Worm (Caenorhabditis elegans) whole organism, L2 larva: Measurements from ENCODE around the gene lgc-48.
A peak's percentile ranks its signal among the peaks of the same experiment; 100 is the strongest.

Experiments used
- C34F6.9 ChIP-seq: fragments of 150-350 bp; optimal IDR thresholded peaks from 2 replicates; lab custom pipeline; 2014; ENCODE audit warnings: missing biosample characterization, missing genetic modification characterization
- F13H6.1 ChIP-seq: sonication (generic microtip); optimal IDR thresholded peaks from 2 replicates; lab custom pipeline; 2016; ENCODE audit warnings: missing genetic modification characterization, missing compliant biosample characterization
- R02D3.7 ChIP-seq: fragments of 150-350 bp; optimal IDR thresholded peaks from 2 replicates; lab custom pipeline; 2014; ENCODE audit warnings: missing biosample characterization, missing genetic modification characterization
- ZK546.5 ChIP-seq: sonication (generic microtip); optimal IDR thresholded peaks from 2 replicates; lab custom pipeline; 2017; ENCODE audit warnings: missing biosample characterization, missing genetic modification characterization
- alr-1 ChIP-seq: fragments of 150-350 bp; optimal IDR thresholded peaks from 2 replicates; lab custom pipeline; 2014; ENCODE audit warnings: missing biosample characterization, missing genetic modification characterization
- blmp-1 ChIP-seq: sonication (generic microtip); optimal IDR thresholded peaks from 2 replicates; lab custom pipeline; 2017; ENCODE audit warnings: missing genetic modification characterization, mild to moderate bottlenecking, missing compliant biosample characterization, antibody characterized with exemption, moderate library complexity; ENCODE audit not compliant: insufficient read depth
- ceh-16 ChIP-seq: fragments of 150-350 bp; optimal IDR thresholded peaks from 2 replicates; lab custom pipeline; 2014; ENCODE audit warnings: missing biosample characterization, missing genetic modification characterization
- ceh-82 ChIP-seq: fragments of 150-350 bp; optimal IDR thresholded peaks from 2 replicates; lab custom pipeline; 2014; ENCODE audit warnings: missing biosample characterization, missing genetic modification characterization
- crh-2 ChIP-seq: sonication (generic microtip); optimal IDR thresholded peaks from 2 replicates; lab custom pipeline; 2017; ENCODE audit warnings: missing biosample characterization, missing genetic modification characterization
- egl-27 ChIP-seq: sonication (generic microtip); optimal IDR thresholded peaks from 3 replicates; lab custom pipeline; 2017; ENCODE audit warnings: missing biosample characterization, missing genetic modification reagents, missing genetic modification characterization
- elt-1 ChIP-seq: fragments of 150-350 bp; optimal IDR thresholded peaks from 2 replicates; lab custom pipeline; 2014; ENCODE audit warnings: missing biosample characterization, missing genetic modification characterization
- elt-3 ChIP-seq: sonication (generic microtip); optimal IDR thresholded peaks from 2 replicates; lab custom pipeline; 2017; ENCODE audit warnings: missing biosample characterization, missing genetic modification characterization
- fos-1 ChIP-seq: fragments of 150-350 bp; optimal IDR thresholded peaks from 2 replicates; lab custom pipeline; 2014; ENCODE audit warnings: missing biosample characterization, missing genetic modification characterization
- gmeb-1 ChIP-seq: fragments of 150-350 bp; optimal IDR thresholded peaks from 2 replicates; lab custom pipeline; 2014; ENCODE audit warnings: missing biosample characterization, missing genetic modification characterization
- lin-11 ChIP-seq: fragments of 150-350 bp; sonication (generic microtip); optimal IDR thresholded peaks from 2 replicates; lab custom pipeline; 2014; ENCODE audit warnings: missing biosample characterization, missing genetic modification characterization, inconsistent platforms, mixed read lengths
- lin-13 ChIP-seq: fragments of 150-350 bp; optimal IDR thresholded peaks from 2 replicates; lab custom pipeline; 2014; ENCODE audit warnings: missing biosample characterization, missing genetic modification reagents, missing genetic modification characterization
- lin-39 ChIP-seq: fragments of 150-350 bp; optimal IDR thresholded peaks from 2 replicates; lab custom pipeline; 2014; ENCODE audit warnings: missing biosample characterization, missing genetic modification reagents, missing genetic modification characterization
- lsy-2 ChIP-seq, 2 experiments: fragments of 150-350 bp in 1 of 2; sonication (generic microtip) in 1 of 2; optimal IDR thresholded peaks; 2 replicates each; lab custom pipeline; 2014 to 2017; ENCODE audit warnings: missing biosample characterization in 2 of 2, missing genetic modification characterization in 2 of 2
- mab-5 ChIP-seq: fragments of 150-350 bp; optimal IDR thresholded peaks from 2 replicates; lab custom pipeline; 2014; ENCODE audit warnings: missing biosample characterization, missing genetic modification characterization
- mdl-1 ChIP-seq, 2 experiments: fragments of 150-350 bp in 1 of 2; sonication (generic microtip) in 1 of 2; optimal IDR thresholded peaks; 2 replicates each; lab custom pipeline; 2017; ENCODE audit warnings: missing biosample characterization in 2 of 2, missing genetic modification characterization in 2 of 2
- nhr-129 ChIP-seq: fragments of 150-350 bp; optimal IDR thresholded peaks from 2 replicates; lab custom pipeline; 2014; ENCODE audit warnings: missing biosample characterization, missing genetic modification characterization
- nhr-21 ChIP-seq: fragments of 150-350 bp; optimal IDR thresholded peaks from 2 replicates; lab custom pipeline; 2014; ENCODE audit warnings: missing biosample characterization, missing genetic modification characterization
- nhr-23 ChIP-seq: fragments of 150-350 bp; optimal IDR thresholded peaks from 2 replicates; lab custom pipeline; 2014; ENCODE audit warnings: missing biosample characterization, missing genetic modification reagents, missing genetic modification characterization
- nhr-237 ChIP-seq: fragments of 150-350 bp; optimal IDR thresholded peaks from 2 replicates; lab custom pipeline; 2014; ENCODE audit warnings: missing biosample characterization, missing genetic modification characterization
- nhr-77 ChIP-seq: fragments of 150-350 bp; optimal IDR thresholded peaks from 2 replicates; lab custom pipeline; 2014; ENCODE audit warnings: missing biosample characterization, missing genetic modification characterization
- peb-1 ChIP-seq: fragments of 150-350 bp; optimal IDR thresholded peaks from 2 replicates; lab custom pipeline; 2014; ENCODE audit warnings: missing biosample characterization, missing genetic modification characterization
- sem-4 ChIP-seq: fragments of 150-350 bp; optimal IDR thresholded peaks from 2 replicates; lab custom pipeline; 2014; ENCODE audit warnings: missing biosample characterization, missing genetic modification reagents, missing genetic modification characterization
- skn-1 ChIP-seq: sonication (generic microtip); optimal IDR thresholded peaks from 2 replicates; lab custom pipeline; 2017; ENCODE audit warnings: missing biosample characterization, missing genetic modification characterization
- sma-3 ChIP-seq: sonication (generic microtip); optimal IDR thresholded peaks from 2 replicates; lab custom pipeline; 2016; ENCODE audit warnings: missing genetic modification reagents, missing genetic modification characterization, missing compliant biosample characterization
- sma-9 ChIP-seq, 2 experiments: fragments of 150-350 bp in 1 of 2; sonication (generic microtip) in 1 of 2; optimal IDR thresholded peaks; 2 replicates each; lab custom pipeline; 2014 to 2016; ENCODE audit warnings: missing genetic modification characterization in 2 of 2, mild to moderate bottlenecking in 1 of 2, missing biosample characterization in 1 of 2, missing compliant biosample characterization in 1 of 2, missing genetic modification reagents in 1 of 2, moderate library complexity in 1 of 2
- snpc-4 ChIP-seq: fragments of 150-350 bp; optimal IDR thresholded peaks from 2 replicates; lab custom pipeline; 2014; ENCODE audit warnings: missing biosample characterization, missing genetic modification characterization
- unc-62 ChIP-seq: fragments of 150-350 bp; optimal IDR thresholded peaks from 2 replicates; lab custom pipeline; 2014; ENCODE audit warnings: missing biosample characterization, missing genetic modification reagents, missing genetic modification characterization
- ztf-1 ChIP-seq: fragments of 200-800 bp; sonication (Bioruptor generic); conservative IDR thresholded peaks from 2 replicates; pipeline ENCODE4 v1.3.6; 2022; ENCODE audit warnings: missing genetic modification characterization, missing compliant biosample characterization
- ztf-11 ChIP-seq: sonication (generic microtip); optimal IDR thresholded peaks from 2 replicates; lab custom pipeline; 2017; ENCODE audit warnings: missing biosample characterization, missing genetic modification characterization
- ztf-4 ChIP-seq: fragments of 150-350 bp; optimal IDR thresholded peaks from 2 replicates; lab custom pipeline; 2014; ENCODE audit warnings: missing biosample characterization, missing genetic modification characterization

The lgc-48 gene

ce11 chrV:13313045-13313623, 26.9 kb upstream of the lgc-48 start, which contains the start of gene C50B6.3:
Gene C50B6.3 (plus strand): TSS chrV:13313573.
- TF ChIP-seq ZK546.5 (tag; lab: Kevin White, UChicago) (no peak), ceh-16 (peak; percentile 65), gmeb-1 (tag; lab: Kevin White, UChicago) (peak; percentile 85), nhr-23 (tag; lab: Kevin White, UChicago) (no peak), lsy-2 (tag; optimal IDR thresholded peaks at IDR 0.05; lab: Kevin White, UChicago) (peak; percentile 80 to 92), mdl-1 (tag; optimal IDR thresholded peaks at IDR 0.05; lab: Kevin White, UChicago) (no peak), F13H6.1 (tag; lab: Kevin White, UChicago) (peak; percentile 80), R02D3.7 (tag; lab: Kevin White, UChicago) (peak; percentile 14), ztf-4 (tag; lab: Kevin White, UChicago) (peak; percentile 47), lin-11 (peak; percentile 55), snpc-4 (tag; lab: Kevin White, UChicago) (peak; percentile 77), C34F6.9 (peak; percentile 86), alr-1 (tag; lab: Kevin White, UChicago) (no peak), mab-5 (tag; lab: Kevin White, UChicago) (peak; percentile 51), sma-9 (GFP tag; optimal IDR thresholded peaks at IDR 0.05; lab: Kevin White, UChicago) (peak; percentile 97), sma-9 (tag; optimal IDR thresholded peaks at IDR 0.05; lab: Kevin White, UChicago) (no peak), fos-1 (tag; lab: Kevin White, UChicago) (peak; percentile 53), blmp-1 (tag; lab: Kevin White, UChicago) (peak; percentile 37), lin-13 (peak; percentile 73), egl-27 (tag; lab: Kevin White, UChicago) (peak; percentile 21), crh-2 (tag; lab: Kevin White, UChicago) (peak; percentile 76), sma-3 (GFP tag; lab: Kevin White, UChicago) (peak; percentile 93), sem-4 (tag; lab: Kevin White, UChicago) (peak; percentile 79), nhr-21 (peak; percentile 58), ztf-11 (tag; lab: Kevin White, UChicago) (no peak)

ce11 chrV:13317911-13318502, 22.0 kb upstream of the lgc-48 start, which contains the start of the genes col-161 and srh-18:
Gene col-161 (minus strand): TSS chrV:13318011.
Gene srh-18 (plus strand): TSS chrV:13318452.
- TF ChIP-seq ztf-1 = no peak
- no peak for TF ChIP-seq elt-3 (tag; lab: Kevin White, UChicago)
- no peak for TF ChIP-seq ceh-82
- TF ChIP-seq lsy-2 (tag; optimal IDR thresholded peaks at IDR 0.05; lab: Kevin White, UChicago) = no peak
- no peak for TF ChIP-seq R02D3.7 (tag; lab: Kevin White, UChicago)
- no peak for TF ChIP-seq lin-13
- no peak for TF ChIP-seq ZK546.5 (tag; lab: Kevin White, UChicago)
- no peak for TF ChIP-seq ztf-11 (tag; lab: Kevin White, UChicago)
- no peak for TF ChIP-seq sma-3 (GFP tag; lab: Kevin White, UChicago)
- TF ChIP-seq nhr-237 = no peak
- TF ChIP-seq blmp-1 (tag; lab: Kevin White, UChicago) = no peak
- TF ChIP-seq nhr-77 (tag; lab: Kevin White, UChicago) = no peak
- TF ChIP-seq lin-39 (tag; lab: Kevin White, UChicago) = no peak

- TF ChIP-seq nhr-129 = no peak
- no peak for TF ChIP-seq nhr-21
- no peak for TF ChIP-seq unc-62 (GFP tag; lab: Kevin White, UChicago)
- no peak for TF ChIP-seq lsy-2 (tag; optimal IDR thresholded peaks at IDR 0.05; lab: Kevin White, UChicago)
- no peak for TF ChIP-seq peb-1 (tag; lab: Kevin White, UChicago)
- no peak for TF ChIP-seq gmeb-1 (tag; lab: Kevin White, UChicago)
- TF ChIP-seq skn-1 = no peak
- no peak for TF ChIP-seq sem-4 (tag; lab: Kevin White, UChicago)
- no peak for TF ChIP-seq elt-1 (tag; lab: Kevin White, UChicago)
- no peak for TF ChIP-seq sma-3 (GFP tag; lab: Kevin White, UChicago)
- no peak for TF ChIP-seq ztf-4 (tag; lab: Kevin White, UChicago)
- TF ChIP-seq R02D3.7 (tag; lab: Kevin White, UChicago) = no peak
- no peak for TF ChIP-seq elt-3 (tag; lab: Kevin White, UChicago)
- TF ChIP-seq sma-9 (GFP tag; optimal IDR thresholded peaks at IDR 0.05; lab: Kevin White, UChicago) = no peak
- TF ChIP-seq sma-9 (tag; optimal IDR thresholded peaks at IDR 0.05; lab: Kevin White, UChicago) = no peak
Observed at ce11 chrV:13320676-13321075, 19.4 kb upstream of the lgc-48 start, which contains the start of gene srh-15. Gene srh-15 (plus strand): TSS chrV:13320976.
